Fruit fly (Drosophila melanogaster): ENCODE results near the gene Cf2.
A peak's percentile ranks its signal among the peaks of the same experiment; 100 is the strongest.

Gene Cf2

DNA sequence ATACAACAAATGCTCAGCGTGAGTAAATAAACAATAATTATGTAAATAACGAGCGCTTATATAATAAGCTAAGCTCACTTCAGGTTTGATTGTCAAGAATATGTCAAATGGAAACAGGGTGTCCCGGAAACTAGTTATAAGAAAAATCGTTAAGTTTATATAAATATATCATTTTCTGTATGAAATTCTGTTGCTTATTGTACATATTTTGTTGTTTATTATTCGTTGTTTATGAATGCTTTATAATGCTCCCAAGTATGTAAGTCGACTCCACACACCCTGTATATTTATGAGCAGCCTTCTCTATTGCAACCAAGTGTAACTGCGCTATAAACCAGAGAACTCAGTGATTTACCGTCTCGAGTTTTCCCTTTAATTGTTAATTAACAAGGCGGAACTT is 47.6 kb upstream of the Cf2 start (continued):
- TF ChIP-seq CG42726 (GFP tag; IDR thresholded peaks at IDR 0.05; ENCODE audit: partially characterized antibody) (no peak), sob (GFP tag; IDR thresholded peaks at IDR 0.05) (no peak), MESR4 (GFP tag; optimal IDR thresholded peaks at IDR 0.05) (no peak), Nf-YB (GFP tag; optimal IDR thresholded peaks at IDR 0.05) (no peak), run (tag; optimal IDR thresholded peaks at IDR 0.05) (no peak), CG18764 (GFP tag; optimal IDR thresholded peaks at IDR 0.05) (no peak), ems (GFP tag; optimal IDR thresholded peaks at IDR 0.05) (no peak), twi (tag; optimal IDR thresholded peaks at IDR 0.05) (no peak), GATAe (GFP tag; conservative IDR thresholded peaks at IDR 0.05) (no peak), zen2 (GFP tag; IDR thresholded peaks at IDR 0.05; ENCODE audit: partially characterized antibody) (no peak), crp (GFP tag; optimal IDR thresholded peaks at IDR 0.05) (no peak), Doc2 (GFP tag; IDR thresholded peaks at IDR 0.05) (no peak), wek (GFP tag; optimal IDR thresholded peaks at IDR 0.05) (no peak), CG10366 (GFP tag; IDR thresholded peaks at IDR 0.05) (0 out of 2 replicates have a peak, but pooled peaks have one; percentile 8), CG15696 (tag; optimal IDR thresholded peaks at IDR 0.05) (no peak), CG5245 (GFP tag; optimal IDR thresholded peaks at IDR 0.05) (no peak), CG13123 (GFP tag; optimal IDR thresholded peaks at IDR 0.05) (no peak), lola (GFP tag; optimal IDR thresholded peaks at IDR 0.05) (no peak), danr (GFP tag; IDR thresholded peaks at IDR 0.05) (no peak), TFAM (GFP tag; optimal IDR thresholded peaks at IDR 0.05) (no peak), CG31224 (GFP tag; IDR thresholded peaks at IDR 0.05) (no peak), CG10979 (tag; optimal IDR thresholded peaks at IDR 0.05) (no peak), CG15601 (tag; optimal IDR thresholded peaks at IDR 0.05) (no peak), CG10959 (GFP tag; IDR thresholded peaks at IDR 0.05) (no peak), dati (GFP tag; IDR thresholded peaks at IDR 0.05) (no peak), CG2120 (GFP tag; optimal IDR thresholded peaks at IDR 0.05) (peak; percentile 17), CG17361 (GFP tag; IDR thresholded peaks at IDR 0.05) (no peak), dmrt99B (tag; optimal IDR thresholded peaks at IDR 0.05) (peak; percentile 11), PHDP (tag; optimal IDR thresholded peaks at IDR 0.05) (no peak), Meics (GFP tag; optimal IDR thresholded peaks at IDR 0.05) (no peak), Hey (tag; optimal IDR thresholded peaks at IDR 0.05) (no peak), CG8478 (optimal IDR thresholded peaks at IDR 0.05) (no peak), gsb-n (tag; optimal IDR thresholded peaks at IDR 0.05) (no peak), CG2875 (GFP tag; optimal IDR thresholded peaks at IDR 0.05) (no peak), chm (GFP tag; IDR thresholded peaks at IDR 0.05) (no peak), fu2 (GFP tag; optimal IDR thresholded peaks at IDR 0.05) (no peak), sens (GFP tag) (peak; percentile 83), D19A (tag; optimal IDR thresholded peaks at IDR 0.05) (no peak), CG2712 (tag; optimal IDR thresholded peaks at IDR 0.05) (no peak), tx (GFP tag; optimal IDR thresholded peaks at IDR 0.05) (no peak), Oli (tag; optimal IDR thresholded peaks at IDR 0.05) (peak; percentile 19), grau (tag; optimal IDR thresholded peaks at IDR 0.05) (peak; percentile 14), CG18011 (GFP tag; optimal IDR thresholded peaks at IDR 0.05) (no peak), CG14667 (GFP tag; IDR thresholded peaks at IDR 0.05) (0 out of 2 replicates have a peak, but pooled peaks have one; percentile 3), pfk (GFP tag; optimal IDR thresholded peaks at IDR 0.05) (no peak), CG17186 (GFP tag; optimal IDR thresholded peaks at IDR 0.05) (no peak), eve (GFP tag; optimal IDR thresholded peaks at IDR 0.05) (no peak), CG10543 (GFP tag; optimal IDR thresholded peaks at IDR 0.05) (no peak), CG6683 (GFP tag; optimal IDR thresholded peaks at IDR 0.05) (no peak), salm (tag; optimal IDR thresholded peaks at IDR 0.05) (no peak), eyg (GFP tag; optimal IDR thresholded peaks at IDR 0.05) (no peak), CG7839 (tag; optimal IDR thresholded peaks at IDR 0.05) (no peak)
